Worm (Caenorhabditis elegans): ENCODE measurements around the gene C17F4.12.
"Not testable (repeated sequence)": the region's sequence is repeated elsewhere in the genome, so short reads cannot be mapped to it uniquely, and the experiment has no call there.

The C17F4.12 gene

DNA sequence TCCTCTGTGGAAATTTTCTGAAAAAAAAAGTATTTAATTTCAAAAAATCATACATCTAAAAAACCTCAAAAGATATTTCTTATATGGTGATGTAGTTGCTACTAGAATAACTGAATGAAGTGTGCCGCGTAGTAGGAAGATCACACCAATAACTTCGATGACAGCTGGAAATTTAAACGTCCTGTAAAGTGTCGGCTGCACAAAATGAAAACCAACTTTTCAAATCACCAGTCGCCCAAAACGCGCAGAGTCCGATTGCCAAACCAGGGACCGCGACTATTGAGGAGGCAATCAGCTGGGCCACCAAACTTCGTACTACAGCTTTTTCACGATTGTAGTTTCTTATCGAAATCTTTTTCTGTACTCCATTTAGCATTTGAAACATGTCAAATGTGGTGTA, 42.7 kb downstream of the C17F4.12 start, which contains the start of gene sri-48:
sri-48 (minus strand) TSS at position 101 of the 400 bp plus-strand sequence.
- not testable (repeated sequence) for TF ChIP-seq T22C8.4 (GFP tag; IDR thresholded peaks at IDR 0.05); ref-1 (GFP tag; conservative IDR thresholded peaks at IDR 0.05); med-1 (GFP tag; optimal IDR thresholded peaks at IDR 0.05; ENCODE audit: insufficient read depth)

DNA sequence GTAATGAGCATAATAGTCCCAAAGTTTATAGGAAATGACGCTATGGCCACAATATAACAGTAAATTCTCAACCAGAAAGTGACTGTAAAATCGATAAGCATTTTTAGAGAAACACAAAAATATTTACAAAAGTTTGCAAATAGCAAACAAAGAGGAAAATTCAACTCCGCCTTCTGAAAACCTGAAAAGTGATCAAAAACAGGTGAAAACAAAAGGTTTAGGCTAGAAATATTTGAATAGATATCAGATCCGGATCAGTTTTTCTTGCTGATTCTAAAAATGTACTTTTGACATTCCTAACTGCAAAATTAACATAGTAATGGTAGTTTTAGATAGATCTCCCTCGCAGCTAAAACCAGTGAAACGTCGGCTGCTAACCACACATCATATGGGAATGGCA, 45.0 kb downstream of the C17F4.12 start, which contains the start of gene sri-51:
sri-51 (minus strand) TSS at position 101 of the 400 bp plus-strand sequence.
- TF ChIP-seq tab-1 (GFP tag; IDR thresholded peaks at IDR 0.05) (no peak), cog-1 (tag; optimal IDR thresholded peaks at IDR 0.05) (no peak), ztf-23 (GFP tag; IDR thresholded peaks at IDR 0.05) (no peak), ref-1 (GFP tag; conservative IDR thresholded peaks at IDR 0.05) (no peak), flt-1 (GFP tag; IDR thresholded peaks at IDR 0.05) (no peak), klf-2 (GFP tag; conservative IDR thresholded peaks at IDR 0.05) (no peak), med-1 (GFP tag; optimal IDR thresholded peaks at IDR 0.05; ENCODE audit: insufficient read depth) (no peak), T22C8.4 (GFP tag; IDR thresholded peaks at IDR 0.05) (no peak), ztf-29 (GFP tag; IDR thresholded peaks at IDR 0.05) (no peak)

- no peak for TF ChIP-seq T22C8.4 (GFP tag; IDR thresholded peaks at IDR 0.05)
- no peak for TF ChIP-seq klf-2 (GFP tag; conservative IDR thresholded peaks at IDR 0.05)
- TF ChIP-seq tab-1 (GFP tag; IDR thresholded peaks at IDR 0.05): no peak
- TF ChIP-seq ztf-23 (GFP tag; IDR thresholded peaks at IDR 0.05): no peak
- TF ChIP-seq ref-1 (GFP tag; conservative IDR thresholded peaks at IDR 0.05): no peak
- TF ChIP-seq med-1 (GFP tag; optimal IDR thresholded peaks at IDR 0.05; ENCODE audit: insufficient read depth): no peak
- TF ChIP-seq flt-1 (GFP tag; IDR thresholded peaks at IDR 0.05): no peak
- TF ChIP-seq ztf-29 (GFP tag; IDR thresholded peaks at IDR 0.05): no peak
- no peak for TF ChIP-seq cog-1 (tag; optimal IDR thresholded peaks at IDR 0.05)
These were observed 47.0 kb downstream of the C17F4.12 start, which contains the start of gene gcy-15 for ce11 chrII:3196966-3197365. Gene gcy-15 (minus strand): TSS chrII:3197066.

- TF ChIP-seq ref-1 (GFP tag; conservative IDR thresholded peaks at IDR 0.05) (no peak), flt-1 (GFP tag; IDR thresholded peaks at IDR 0.05) (no peak), cog-1 (tag; optimal IDR thresholded peaks at IDR 0.05) (no peak), klf-2 (GFP tag; conservative IDR thresholded peaks at IDR 0.05) (no peak), med-1 (GFP tag; optimal IDR thresholded peaks at IDR 0.05; ENCODE audit: insufficient read depth) (no peak), ztf-29 (GFP tag; IDR thresholded peaks at IDR 0.05) (no peak), T22C8.4 (GFP tag; IDR thresholded peaks at IDR 0.05) (no peak), tab-1 (GFP tag; IDR thresholded peaks at IDR 0.05) (no peak)
These were observed 48.2 kb downstream of the C17F4.12 start for ce11 chrII:3195739-3196138.
